Fruit fly (Drosophila melanogaster) S2 (cell line): ENCODE measurements around the gene CG6891.

Experiments used
- CG8478 ChIP-seq: fragments of >200 bp; optimal IDR thresholded peaks from 2 replicates; lab custom pipeline; 2018
- CTCF ChIP-seq, 2 experiments: fragments of >200 bp; optimal IDR thresholded peaks; 2 replicates each; lab custom pipeline; 2018

The CG6891 gene

dm6 chrX:18774818-18775343, at the start of gene CG6891:
TSS of gene CG6891 (plus strand) at chrX:18775228.
- no peak for TF ChIP-seq CG8478 (lab: Kevin White, UChicago)
- TF ChIP-seq CTCF (optimal IDR thresholded peaks at IDR 0.05; lab: Kevin White, UChicago) = peak; percentile 12 to 22

- TF ChIP-seq CG8478 (lab: Kevin White, UChicago) (no peak), CTCF (optimal IDR thresholded peaks at IDR 0.05; lab: Kevin White, UChicago) (no peak)
Measured at dm6 chrX:18725572-18725971, 49.5 kb upstream of the CG6891 start, which contains the start of gene CG42302. TSS of gene CG42302 (minus strand) at chrX:18725672.

dm6 chrX:18726270-18726669, 48.8 kb upstream of the CG6891 start, which contains the start of gene CCKLR-17D1:
TSS of gene CCKLR-17D1 (minus strand) at chrX:18726572.
- TF ChIP-seq CG8478 (lab: Kevin White, UChicago) (no peak), CTCF (optimal IDR thresholded peaks at IDR 0.05; lab: Kevin White, UChicago) (no peak)

- TF ChIP-seq CTCF (optimal IDR thresholded peaks at IDR 0.05; lab: Kevin White, UChicago) (no peak), CG8478 (lab: Kevin White, UChicago) (no peak)
Measured at dm6 chrX:18739795-18740194, 35.2 kb upstream of the CG6891 start, which contains the start of gene CG6873. TSS of gene CG6873 (minus strand) at chrX:18739895.

- TF ChIP-seq CTCF (optimal IDR thresholded peaks at IDR 0.05; lab: Kevin White, UChicago) (no peak), CG8478 (lab: Kevin White, UChicago) (no peak)
Measured at dm6 chrX:18748206-18748605, 26.8 kb upstream of the CG6891 start, which contains the start of gene CG12609. TSS of gene CG12609 (minus strand) at chrX:18748306.

dm6 chrX:18771356-18771755, 3.7 kb upstream of the CG6891 start:
- TF ChIP-seq CTCF (optimal IDR thresholded peaks at IDR 0.05; lab: Kevin White, UChicago) (no peak), CG8478 (lab: Kevin White, UChicago) (no peak)

- no peak for TF ChIP-seq CG8478 (lab: Kevin White, UChicago)
- TF ChIP-seq CTCF (optimal IDR thresholded peaks at IDR 0.05; lab: Kevin White, UChicago) = peak; percentile 13 to 40
Measured at dm6 chrX:18771995-18772394, 3.0 kb upstream of the CG6891 start.

dm6 chrX:18773817-18774216, 1.2 kb upstream of the CG6891 start, which contains the start of gene CCKLR-17D3:
TSS of gene CCKLR-17D3 (minus strand) at chrX:18774027.
- TF ChIP-seq CG8478 (lab: Kevin White, UChicago) (no peak), CTCF (optimal IDR thresholded peaks at IDR 0.05; lab: Kevin White, UChicago) (no peak)

dm6 chrX:18775839-18776538, 961 bp downstream of the CG6891 start:
- TF ChIP-seq CG8478 (lab: Kevin White, UChicago) = no peak
- no peak for TF ChIP-seq CTCF (optimal IDR thresholded peaks at IDR 0.05; lab: Kevin White, UChicago)

- TF ChIP-seq CTCF (optimal IDR thresholded peaks at IDR 0.05; lab: Kevin White, UChicago) = no peak
Measured at dm6 chrX:18776976-18777925, 2.2 kb downstream of the CG6891 start.

- no peak for TF ChIP-seq CTCF (optimal IDR thresholded peaks at IDR 0.05; lab: Kevin White, UChicago)
- TF ChIP-seq CG8478 (lab: Kevin White, UChicago) = no peak
Measured at dm6 chrX:18779662-18780061, 4.6 kb downstream of the CG6891 start.

- TF ChIP-seq CTCF (optimal IDR thresholded peaks at IDR 0.05; lab: Kevin White, UChicago) (peak; percentile 79 to 82), CG8478 (lab: Kevin White, UChicago) (no peak)
Measured at dm6 chrX:18780260-18780659, 5.2 kb downstream of the CG6891 start.

dm6 chrX:18783417-18784123, 8.5 kb downstream of the CG6891 start, which contains the start of gene CG18259:
TSS of gene CG18259 (minus strand) at chrX:18783494.
- no peak for TF ChIP-seq CG8478 (lab: Kevin White, UChicago)
- no peak for TF ChIP-seq CTCF (optimal IDR thresholded peaks at IDR 0.05; lab: Kevin White, UChicago)
